Fruit fly (Drosophila melanogaster): ENCODE results near the gene Takl2.

DNA sequence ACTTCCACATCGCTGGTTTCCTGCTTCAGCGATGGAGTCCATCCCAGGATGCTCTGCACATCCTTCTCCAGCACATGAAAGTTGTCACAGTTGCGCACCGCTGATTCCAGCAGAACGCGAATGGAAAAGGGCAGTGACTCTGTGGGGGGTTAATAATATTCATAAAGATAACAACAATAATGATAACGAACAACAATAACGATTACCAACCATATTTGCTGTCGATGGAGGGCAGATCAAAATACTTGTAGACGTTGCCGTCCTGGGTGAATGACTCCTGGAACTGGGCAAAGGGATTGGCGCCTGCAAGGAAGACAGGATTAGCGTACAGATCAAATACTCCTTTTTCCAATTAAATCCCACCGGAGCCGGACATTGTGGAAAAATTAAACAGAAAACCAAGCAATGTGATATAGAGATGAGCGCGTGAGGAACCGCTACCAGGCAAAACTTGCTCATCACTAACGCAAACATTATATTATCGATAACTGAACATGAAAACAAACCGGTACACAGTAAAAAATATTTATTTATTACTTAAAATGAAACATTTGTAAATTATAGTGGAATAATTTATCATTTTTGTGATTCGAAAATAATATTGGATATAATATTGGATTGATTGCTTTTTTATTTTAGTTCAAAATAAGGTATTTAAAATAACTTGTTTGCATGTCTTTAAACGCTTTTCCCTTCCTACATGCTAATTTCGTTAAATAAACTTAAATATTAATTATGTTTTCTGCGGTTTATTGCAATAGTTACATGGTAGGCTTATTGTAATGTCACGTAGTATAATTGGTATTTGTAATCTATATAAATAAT is 9.3 kb downstream of the Takl2 start, which contains the start of gene Irp-1A:
- TF ChIP-seq CG8478 (optimal IDR thresholded peaks at IDR 0.05), result no peak
- no peak for TF ChIP-seq CTCF (optimal IDR thresholded peaks at IDR 0.05)
